Worm (Caenorhabditis elegans) whole organism, early embryonic: ENCODE results near the gene dhhc-8.
A peak's percentile ranks its signal among the peaks of the same experiment; 100 is the strongest.

Experiments
- B0310.2 ChIP-seq: sonication (generic microtip); optimal IDR thresholded peaks from 2 replicates; lab custom pipeline; 2016; ENCODE audit warnings: mild to moderate bottlenecking, missing genetic modification characterization, missing compliant biosample characterization
- F13C5.2 ChIP-seq: sonication (generic microtip); optimal IDR thresholded peaks from 2 replicates; lab custom pipeline; 2017; ENCODE audit warnings: mild to moderate bottlenecking, missing genetic modification characterization, inconsistent platforms, missing compliant biosample characterization
- aly-1 ChIP-seq: sonication (generic microtip); optimal IDR thresholded peaks from 2 replicates; lab custom pipeline; 2016; ENCODE audit warnings: missing genetic modification characterization, missing compliant biosample characterization
- ama-1 ChIP-seq: fragments of 150-350 bp; optimal IDR thresholded peaks from 2 replicates; lab custom pipeline; 2014
- ceh-13 ChIP-seq: fragments of 200-800 bp; sonication (Bioruptor generic); optimal IDR thresholded peaks from 2 replicates; lab custom pipeline; 2018; ENCODE audit warnings: mild to moderate bottlenecking, missing genetic modification characterization, missing compliant biosample characterization
- flt-1 ChIP-seq: fragments of 200-800 bp; sonication (Bioruptor generic); IDR thresholded peaks from 2 replicates; pipeline ENCODE4 v1.3.6; 2022; ENCODE audit warnings: missing genetic modification characterization, missing compliant biosample characterization
- hmbx-1 ChIP-seq: sonication (generic microtip); optimal IDR thresholded peaks from 2 replicates; lab custom pipeline; 2016; ENCODE audit warnings: mild to moderate bottlenecking, missing genetic modification characterization, missing compliant biosample characterization
- hmg-4 ChIP-seq: fragments of 200-800 bp; sonication (Bioruptor generic); optimal IDR thresholded peaks from 2 replicates; lab custom pipeline; 2018; ENCODE audit warnings: mild to moderate bottlenecking, missing genetic modification characterization, missing compliant biosample characterization
- hnd-1 ChIP-seq: sonication (generic microtip); optimal IDR thresholded peaks from 2 replicates; lab custom pipeline; 2016; ENCODE audit warnings: missing genetic modification characterization, missing compliant biosample characterization
- pes-1 ChIP-seq: fragments of 200-800 bp; sonication (Bioruptor generic); IDR thresholded peaks from 2 replicates; pipeline ENCODE4 v1.3.6; 2022; ENCODE audit warnings: missing genetic modification reagents, missing genetic modification characterization, missing compliant biosample characterization
- scrt-1 ChIP-seq: fragments of 200-800 bp; sonication (Bioruptor generic); IDR thresholded peaks from 2 replicates; pipeline ENCODE4 v1.3.6; 2022; ENCODE audit warnings: missing genetic modification characterization, missing compliant biosample characterization
- sea-1 ChIP-seq: fragments of 200-800 bp; sonication (Bioruptor generic); conservative IDR thresholded peaks from 2 replicates; pipeline ENCODE4 v1.3.6; 2022; ENCODE audit warnings: missing genetic modification characterization, missing compliant biosample characterization
- tbx-11 ChIP-seq: fragments of 200-800 bp; sonication (Bioruptor generic); IDR thresholded peaks from 2 replicates; pipeline ENCODE4 v1.3.6; 2022; ENCODE audit warnings: missing genetic modification characterization, missing compliant biosample characterization

DNA sequence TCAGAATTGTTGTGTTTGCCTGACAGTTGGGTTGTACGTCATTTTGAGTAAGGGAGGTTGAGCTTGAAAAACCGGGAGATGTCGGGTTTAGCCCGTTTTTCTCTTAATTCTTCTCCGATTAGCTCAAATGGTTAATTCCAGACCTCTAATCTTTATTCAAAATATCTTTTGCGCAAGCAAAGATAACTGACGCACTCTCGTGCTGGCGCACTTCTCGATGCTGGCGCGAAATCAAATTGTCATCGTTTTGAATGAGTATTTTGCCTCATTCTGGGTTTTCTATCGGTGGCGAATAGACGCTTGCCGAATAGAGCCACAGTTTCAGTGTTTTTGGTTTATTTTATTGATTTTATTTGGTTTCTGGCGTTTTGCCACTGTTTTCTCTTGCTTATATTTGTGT lies 53.2 kb downstream of the dhhc-8 start:
- TF ChIP-seq ama-1 (lab: Kevin White, UChicago) (no peak), hnd-1 (no peak), hmbx-1 (tag; lab: Kevin White, UChicago) (no peak), scrt-1 (GFP tag; lab: Robert Waterston, UW) (0 out of 2 replicates have a peak, but pooled peaks have one; percentile 12), tbx-11 (GFP tag; lab: Robert Waterston, UW) (no peak), ceh-13 (GFP tag; lab: Kevin White, UChicago) (no peak), aly-1 (no peak), sea-1 (GFP tag; lab: Robert Waterston, UW) (no peak), B0310.2 (tag; lab: Kevin White, UChicago) (no peak), hmg-4 (GFP tag; lab: Kevin White, UChicago) (no peak), pes-1 (GFP tag; lab: Robert Waterston, UW) (no peak), F13C5.2 (tag; lab: Kevin White, UChicago) (no peak), flt-1 (GFP tag; lab: Robert Waterston, UW) (0 out of 2 replicates have a peak, but pooled peaks have one; percentile 25)
